Fruit fly (Drosophila melanogaster): Measurements from ENCODE around the gene Nbr.
A peak's percentile ranks its signal among the peaks of the same experiment; 100 is the strongest.

DNA sequence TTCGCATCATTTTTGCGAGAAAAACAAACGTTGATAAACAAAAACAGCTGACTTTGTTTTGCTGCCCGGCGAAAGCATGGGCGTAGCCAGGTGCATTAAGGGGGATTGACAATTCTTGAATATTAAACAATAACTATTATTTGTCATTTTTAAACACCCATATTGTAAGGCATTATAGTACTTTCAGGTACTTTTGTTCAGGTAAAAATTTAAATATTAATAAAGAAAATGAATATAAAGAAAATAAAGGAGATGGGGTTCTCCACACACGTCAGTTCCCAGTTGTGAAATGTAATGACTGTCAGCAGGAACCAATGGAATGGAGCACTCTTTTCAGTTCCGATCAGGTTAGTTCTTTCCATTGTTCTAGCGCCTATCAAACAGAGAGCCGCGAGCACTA, 4.3 kb downstream of the Nbr start, which contains the start of the genes Coq3 and Pld3:
- TF ChIP-seq rn (GFP tag; IDR thresholded peaks at IDR 0.05): peak; percentile 82
- no peak for TF ChIP-seq CG14655 (GFP tag; optimal IDR thresholded peaks at IDR 0.05)
- TF ChIP-seq CG12605 (GFP tag; IDR thresholded peaks at IDR 0.05): peak; percentile 80
- peak; percentile 14 for TF ChIP-seq EcR (GFP tag; optimal IDR thresholded peaks at IDR 0.05)
- TF ChIP-seq CG8159 (tag; optimal IDR thresholded peaks at IDR 0.05): peak; percentile 91
- TF ChIP-seq CG9948 (tag; optimal IDR thresholded peaks at IDR 0.05): peak; percentile 84
- TF ChIP-seq fd96Ca (GFP tag; IDR thresholded peaks at IDR 0.05): peak; percentile 93
- TF ChIP-seq gl (tag; optimal IDR thresholded peaks at IDR 0.05): peak; percentile 79

Measured in whole organism, pupa.